Fruit fly (Drosophila melanogaster): ENCODE measurements around the gene Ir100a.

DNA sequence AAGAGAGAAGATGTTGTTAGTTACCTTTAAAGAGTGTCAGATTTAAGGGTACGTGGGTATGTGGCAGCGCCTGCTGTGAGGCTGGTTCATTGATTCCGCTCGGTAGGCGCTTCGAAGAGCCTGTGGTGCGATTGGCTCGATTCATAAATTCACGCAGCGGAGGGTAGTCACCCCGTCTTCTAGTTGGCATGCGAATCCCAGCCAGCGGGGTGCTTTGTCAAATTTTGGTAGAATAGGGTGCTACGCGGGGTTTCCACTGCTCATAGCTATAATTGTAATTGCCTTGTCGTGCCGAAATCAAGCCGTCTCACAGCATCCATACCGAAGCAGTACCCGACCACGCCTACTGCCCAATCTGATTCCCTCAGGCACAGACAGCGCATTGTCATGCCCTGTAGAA, 51.4 kb downstream of the Ir100a start:
- TF ChIP-seq Myc (optimal IDR thresholded peaks at IDR 0.05) (no peak), ttk (optimal IDR thresholded peaks at IDR 0.05) (no peak), h (optimal IDR thresholded peaks at IDR 0.05) (no peak)
